Fruit fly (Drosophila melanogaster): ENCODE results near the gene CG42729.

CG42729 gene

DNA sequence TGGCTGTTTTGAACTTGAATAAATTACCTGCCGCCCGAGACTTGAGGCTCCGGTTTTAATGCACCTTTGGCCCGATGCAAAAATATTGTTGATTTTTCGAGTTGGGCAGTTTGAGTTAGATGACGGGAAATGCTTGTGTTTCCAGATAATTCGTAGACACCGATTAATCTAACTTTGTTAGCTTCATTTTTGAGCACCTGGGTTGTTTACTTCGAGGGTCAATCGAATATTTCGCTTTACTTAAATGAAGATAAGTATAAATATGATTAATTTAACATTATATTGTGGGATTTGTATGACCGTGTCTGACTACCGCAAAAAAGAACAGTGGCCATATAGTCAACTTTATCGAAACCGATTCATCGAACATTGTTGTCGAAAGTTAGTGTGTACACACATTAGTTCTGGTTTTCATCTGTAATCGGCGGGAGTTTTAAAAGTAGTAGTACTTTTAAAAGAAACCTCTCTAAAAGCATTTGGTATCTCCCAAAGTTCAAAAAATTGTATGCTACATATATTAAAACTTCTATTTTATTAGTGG, 3.4 kb downstream of the CG42729 start, which contains the start of gene CG7945 (continued):
- TF ChIP-seq YL-1 (GFP tag; optimal IDR thresholded peaks at IDR 0.05) (peak; percentile 72), ewg (GFP tag; optimal IDR thresholded peaks at IDR 0.05) (no peak), Scr (GFP tag; IDR thresholded peaks at IDR 0.05; ENCODE audit: partially characterized antibody) (peak; percentile 61), gfzf (GFP tag; optimal IDR thresholded peaks at IDR 0.05) (peak; percentile 84), CG14710 (tag; optimal IDR thresholded peaks at IDR 0.05) (peak; percentile 100), CG6813 (GFP tag; optimal IDR thresholded peaks at IDR 0.05) (no peak), Fer1 (GFP tag; optimal IDR thresholded peaks at IDR 0.05) (peak; percentile 11), Doc3 (GFP tag; IDR thresholded peaks at IDR 0.05; ENCODE audit: partially characterized antibody) (peak; percentile 48; the same call in 2 of the 3 replicates), phol (tag; optimal IDR thresholded peaks at IDR 0.05) (peak; percentile 10), unc-4 (GFP tag; IDR thresholded peaks at IDR 0.05; ENCODE audit: partially characterized antibody) (peak; percentile 69), CG15601 (tag; optimal IDR thresholded peaks at IDR 0.05) (peak; percentile 53), tll (GFP tag; optimal IDR thresholded peaks at IDR 0.05) (peak in 1 of 2 experiments; percentile 12), HLH3B (GFP tag; IDR thresholded peaks at IDR 0.05) (no peak), tna (GFP tag; IDR thresholded peaks at IDR 0.05; ENCODE audit: partially characterized antibody) (peak; percentile 54; the same call in 1 of the 2 replicates), CG5953 (GFP tag; IDR thresholded peaks at IDR 0.05) (no peak), wek (GFP tag; optimal IDR thresholded peaks at IDR 0.05) (no peak), H2.0 (GFP tag; IDR thresholded peaks at IDR 0.05) (no peak), fd96Cb (tag; optimal IDR thresholded peaks at IDR 0.05) (no peak), CG32767 (GFP tag; IDR thresholded peaks at IDR 0.05) (no peak), HmgZ (tag; optimal IDR thresholded peaks at IDR 0.05) (peak; percentile 69), CG8290 (GFP tag; optimal IDR thresholded peaks at IDR 0.05) (no peak), CG8290 (tag; optimal IDR thresholded peaks at IDR 0.05) (peak in 1 of 2 experiments; percentile 23), CG10147 (GFP tag; optimal IDR thresholded peaks at IDR 0.05) (peak; percentile 19), pzg (GFP tag; optimal IDR thresholded peaks at IDR 0.05) (peak; percentile 93), Dll (GFP tag; IDR thresholded peaks at IDR 0.05; ENCODE audit: partially characterized antibody) (peak; percentile 68; the same call in 3 of the 4 replicates), lbe (GFP tag; optimal IDR thresholded peaks at IDR 0.05) (peak; percentile 56), CG12659 (GFP tag; optimal IDR thresholded peaks at IDR 0.05) (peak; percentile 68), h (optimal IDR thresholded peaks at IDR 0.05) (no peak), gsb-n (tag; optimal IDR thresholded peaks at IDR 0.05) (peak; percentile 70), Bgb (GFP tag; IDR thresholded peaks at IDR 0.05; ENCODE audit: partially characterized antibody) (peak; percentile 70), CG2116 (GFP tag; optimal IDR thresholded peaks at IDR 0.05) (peak; percentile 85), Dip3 (GFP tag; optimal IDR thresholded peaks at IDR 0.05) (no peak), CG13287 (GFP tag; IDR thresholded peaks at IDR 0.05; ENCODE audit: partially characterized antibody) (peak; percentile 84), CG15514 (GFP tag; optimal IDR thresholded peaks at IDR 0.05) (peak; percentile 51), dan (GFP tag; IDR thresholded peaks at IDR 0.05) (no peak), MESR4 (GFP tag; optimal IDR thresholded peaks at IDR 0.05) (peak; percentile 69), B-H2 (GFP tag; optimal IDR thresholded peaks at IDR 0.05) (peak; percentile 22), trem (tag; optimal IDR thresholded peaks at IDR 0.05) (peak; percentile 70), amos (GFP tag; IDR thresholded peaks at IDR 0.05; ENCODE audit: partially characterized antibody) (peak; percentile 64; the same call in 1 of the 2 replicates), row (GFP tag; IDR thresholded peaks at IDR 0.05) (peak; percentile 17; the same call in 1 of the 3 replicates), CG4617 (GFP tag; optimal IDR thresholded peaks at IDR 0.05; ENCODE audit: borderline replicate concordance) (peak; percentile 66), CG9797 (GFP tag; optimal IDR thresholded peaks at IDR 0.05) (peak; percentile 70), Hmx (GFP tag; optimal IDR thresholded peaks at IDR 0.05) (no peak), ssp (GFP tag; IDR thresholded peaks at IDR 0.05) (no peak), vnd (GFP tag; IDR thresholded peaks at IDR 0.05; ENCODE audit: partially characterized antibody) (0 out of 3 replicates have a peak, but pooled peaks have one; percentile 36), sens (GFP tag) (no peak), CG17829 (tag; optimal IDR thresholded peaks at IDR 0.05) (peak; percentile 43), fd102C (GFP tag; optimal IDR thresholded peaks at IDR 0.05) (no peak)

Measured in whole organism, embryonic.